Fruit fly (Drosophila melanogaster) whole organism, embryonic: ENCODE data around the gene CG45049.

Experiments
- B-H2 ChIP-seq: fragments of 200-800 bp; sonication (Bioruptor generic); optimal IDR thresholded peaks from 2 replicates; lab custom pipeline; 2018; ENCODE audit warnings: missing biosample characterization, mild to moderate bottlenecking, missing genetic modification characterization
- Blimp-1 ChIP-seq: fragments of 200-800 bp; sonication (Bioruptor generic); optimal IDR thresholded peaks from 3 replicates; lab custom pipeline; 2018; ENCODE audit warnings: missing biosample characterization, missing genetic modification characterization, mild to moderate bottlenecking, moderate library complexity, missing genetic modification reagents
- CG10321 ChIP-seq: fragments of 200-800 bp; sonication (Bioruptor generic); IDR thresholded peaks from 2 replicates; pipeline ENCODE4 v1.3.6; 2022; ENCODE audit warnings: missing biosample characterization, missing genetic modification characterization
- CG11456 ChIP-seq: fragments of 200-800 bp; sonication (Bioruptor generic); IDR thresholded peaks from 3 replicates; pipeline ENCODE4 v1.3.6; 2022; ENCODE audit warnings: missing biosample characterization, missing genetic modification characterization
- CG11696 ChIP-seq: fragments of 200-800 bp; sonication (Bioruptor generic); IDR thresholded peaks from 2 replicates; pipeline ENCODE4 v1.3.6; 2022; ENCODE audit warnings: missing biosample characterization, missing genetic modification characterization
- CG13123 ChIP-seq: fragments of 200-800 bp; sonication (Bioruptor generic); optimal IDR thresholded peaks from 2 replicates; lab custom pipeline; 2016; ENCODE audit warnings: missing biosample characterization, missing genetic modification characterization
- CG15479 ChIP-seq: fragments of 200-800 bp; sonication (Bioruptor generic); optimal IDR thresholded peaks from 3 replicates; lab custom pipeline; 2019; ENCODE audit warnings: missing biosample characterization, mild to moderate bottlenecking, missing genetic modification characterization, moderate library complexity
- CG15514 ChIP-seq: fragments of 200-800 bp; sonication (Bioruptor generic); optimal IDR thresholded peaks from 3 replicates; lab custom pipeline; 2017; ENCODE audit warnings: missing biosample characterization, missing genetic modification characterization, mild to moderate bottlenecking, moderate library complexity, missing genetic modification reagents
- CG17612 ChIP-seq: fragments of 200-800 bp; sonication (Bioruptor generic); IDR thresholded peaks from 2 replicates; pipeline ENCODE4 v1.3.6; 2022; ENCODE audit warnings: missing biosample characterization, missing genetic modification characterization
- CG18599 ChIP-seq: fragments of 200-800 bp; sonication (Bioruptor generic); optimal IDR thresholded peaks from 3 replicates; lab custom pipeline; 2017; ENCODE audit warnings: missing biosample characterization, missing genetic modification characterization, mild to moderate bottlenecking, moderate library complexity, missing genetic modification reagents
- CG2120 ChIP-seq: fragments of 200-800 bp; sonication (Bioruptor generic); optimal IDR thresholded peaks from 3 replicates; lab custom pipeline; 2016; ENCODE audit warnings: missing biosample characterization, missing genetic modification characterization
- CG31365 ChIP-seq: fragments of 200-800 bp; sonication (Bioruptor generic); optimal IDR thresholded peaks from 2 replicates; lab custom pipeline; 2018; ENCODE audit warnings: missing biosample characterization, mild to moderate bottlenecking, missing genetic modification characterization
- CG31388 ChIP-seq: fragments of 200-800 bp; sonication (Bioruptor generic); optimal IDR thresholded peaks from 2 replicates; lab custom pipeline; 2016; ENCODE audit warnings: missing biosample characterization, missing genetic modification characterization
- CG4282 ChIP-seq: fragments of 200-800 bp; sonication (Bioruptor generic); optimal IDR thresholded peaks from 2 replicates; lab custom pipeline; 2016; ENCODE audit warnings: missing biosample characterization, missing genetic modification characterization
- CG4424 ChIP-seq: fragments of 200-800 bp; sonication (Bioruptor generic); optimal IDR thresholded peaks from 3 replicates; lab custom pipeline; 2016; ENCODE audit warnings: missing biosample characterization, missing genetic modification characterization
- CG4820 ChIP-seq: fragments of 200-800 bp; sonication (Bioruptor generic); optimal IDR thresholded peaks from 3 replicates; lab custom pipeline; 2016; ENCODE audit warnings: missing biosample characterization, missing genetic modification characterization
- CG6175 ChIP-seq: fragments of 200-800 bp; sonication (Bioruptor generic); IDR thresholded peaks from 3 replicates; pipeline ENCODE4 v1.3.6; 2022; ENCODE audit warnings: missing biosample characterization, missing genetic modification characterization
- CG6272 ChIP-seq: fragments of 200-800 bp; sonication (Bioruptor generic); IDR thresholded peaks from 2 replicates; pipeline ENCODE4 v1.3.6; 2022; ENCODE audit warnings: missing biosample characterization, missing genetic modification characterization
- CG9876 ChIP-seq: fragments of 200-800 bp; sonication (Bioruptor generic); optimal IDR thresholded peaks from 2 replicates; lab custom pipeline; 2016; ENCODE audit warnings: missing biosample characterization, missing genetic modification characterization
- CHES-1-like ChIP-seq: fragments of 200-800 bp; sonication (Bioruptor generic); optimal IDR thresholded peaks from 2 replicates; lab custom pipeline; 2016; ENCODE audit warnings: missing biosample characterization, missing genetic modification characterization
- Dbx ChIP-seq: fragments of 200-800 bp; sonication (Bioruptor generic); IDR thresholded peaks from 3 replicates; pipeline ENCODE4 v1.3.6; 2022; ENCODE audit warnings: missing biosample characterization, missing genetic modification characterization
- Fer1 ChIP-seq: fragments of 200-800 bp; sonication (Bioruptor generic); optimal IDR thresholded peaks from 2 replicates; lab custom pipeline; 2017; ENCODE audit warnings: missing biosample characterization, mild to moderate bottlenecking, missing genetic modification characterization
- Gug ChIP-seq: fragments of 200-800 bp; sonication (Bioruptor generic); IDR thresholded peaks from 4 replicates; pipeline ENCODE4 v1.3.6; 2022; ENCODE audit warnings: missing biosample characterization, missing genetic modification characterization
- HmgZ ChIP-seq: fragments of 200-800 bp; sonication (Bioruptor generic); optimal IDR thresholded peaks from 2 replicates; lab custom pipeline; 2018; ENCODE audit warnings: missing biosample characterization, mild to moderate bottlenecking, missing genetic modification characterization
- Hr51 ChIP-seq, 2 experiments: fragments of 200-800 bp; sonication (Bioruptor generic); optimal IDR thresholded peaks; 2 replicates in 1 of 2; 3 replicates in 1 of 2; lab custom pipeline; 2016 to 2018; ENCODE audit warnings: missing biosample characterization in 2 of 2, missing genetic modification characterization in 2 of 2, mild to moderate bottlenecking in 1 of 2, moderate library complexity in 1 of 2
- Nf-YA ChIP-seq: fragments of 200-800 bp; sonication (Bioruptor generic); IDR thresholded peaks from 2 replicates; pipeline ENCODE4 v1.3.6; 2022; ENCODE audit warnings: missing biosample characterization, missing genetic modification characterization
- Optix ChIP-seq: fragments of 200-800 bp; sonication (Bioruptor generic); IDR thresholded peaks from 3 replicates; pipeline ENCODE4 v1.3.6; 2022; ENCODE audit warnings: missing biosample characterization, missing genetic modification characterization
- Ravus ChIP-seq: fragments of 200-800 bp; sonication (Bioruptor generic); IDR thresholded peaks from 2 replicates; pipeline ENCODE4 v1.3.6; 2022; ENCODE audit warnings: missing biosample characterization, missing genetic modification characterization
- Scr ChIP-seq: fragments of 200-800 bp; sonication (Bioruptor generic); IDR thresholded peaks from 2 replicates; pipeline ENCODE4 v1.3.6; 2022; ENCODE audit warnings: missing biosample characterization, missing genetic modification characterization; ENCODE audit not compliant: partially characterized antibody
- Sox100B ChIP-seq: fragments of 200-800 bp; sonication (Bioruptor generic); optimal IDR thresholded peaks from 3 replicates; lab custom pipeline; 2018; ENCODE audit warnings: missing biosample characterization, mild to moderate bottlenecking, missing genetic modification characterization
- Spps ChIP-seq: fragments of 200-800 bp; sonication (Bioruptor generic); optimal IDR thresholded peaks from 2 replicates; lab custom pipeline; 2018; ENCODE audit warnings: missing biosample characterization, mild to moderate bottlenecking, missing genetic modification characterization
- Ssrp ChIP-seq: fragments of 200-800 bp; sonication (Bioruptor generic); optimal IDR thresholded peaks from 2 replicates; lab custom pipeline; 2018; ENCODE audit warnings: missing biosample characterization, mild to moderate bottlenecking, missing genetic modification characterization, moderate library complexity
- bbx ChIP-seq: fragments of 200-800 bp; sonication (Bioruptor generic); IDR thresholded peaks from 2 replicates; pipeline ENCODE4 v1.3.6; 2022; ENCODE audit warnings: missing biosample characterization, missing genetic modification characterization; ENCODE audit not compliant: partially characterized antibody
- btn ChIP-seq: fragments of 200-800 bp; sonication (Bioruptor generic); optimal IDR thresholded peaks from 2 replicates; lab custom pipeline; 2016; ENCODE audit warnings: missing biosample characterization, missing genetic modification characterization
- caup ChIP-seq: fragments of 200-800 bp; sonication (Bioruptor generic); optimal IDR thresholded peaks from 3 replicates; lab custom pipeline; 2017; ENCODE audit warnings: missing biosample characterization, mild to moderate bottlenecking, missing genetic modification characterization, moderate library complexity; ENCODE audit not compliant: severe bottlenecking
- crc ChIP-seq: fragments of 200-800 bp; sonication (Bioruptor generic); optimal IDR thresholded peaks from 2 replicates; lab custom pipeline; 2016; ENCODE audit warnings: missing biosample characterization, missing genetic modification characterization
- dimm ChIP-seq: fragments of 200-800 bp; sonication (Bioruptor generic); IDR thresholded peaks from 2 replicates; pipeline ENCODE4 v1.3.6; 2022; ENCODE audit warnings: missing biosample characterization, missing genetic modification characterization
- eyg ChIP-seq: fragments of 200-800 bp; sonication (Bioruptor generic); optimal IDR thresholded peaks from 3 replicates; lab custom pipeline; 2016; ENCODE audit warnings: missing biosample characterization, missing genetic modification characterization
- gsb-n ChIP-seq: fragments of 200-800 bp; sonication (Bioruptor generic); optimal IDR thresholded peaks from 3 replicates; lab custom pipeline; 2018; ENCODE audit warnings: missing biosample characterization, mild to moderate bottlenecking, missing genetic modification characterization
- gt ChIP-seq: fragments of 200-800 bp; sonication (Bioruptor generic); IDR thresholded peaks from 2 replicates; pipeline ENCODE4 v1.3.6; 2022; ENCODE audit warnings: missing biosample characterization, missing genetic modification characterization
- hkb ChIP-seq, 2 experiments: fragments of 200-800 bp in 1 of 2; fragments of >200 bp in 1 of 2; sonication (Bioruptor generic) in 1 of 2; IDR thresholded peaks in 1 of 2; optimal IDR thresholded peaks in 1 of 2; 2 replicates each; pipeline versions ENCODE4 v1.3.6 to Lab custom; 2017 to 2022; ENCODE audit warnings: missing biosample characterization in 1 of 2, missing genetic modification characterization in 1 of 2
- kah ChIP-seq: fragments of 200-800 bp; sonication (Bioruptor generic); optimal IDR thresholded peaks from 2 replicates; lab custom pipeline; 2018; ENCODE audit warnings: missing biosample characterization, mild to moderate bottlenecking, missing genetic modification characterization
- odd ChIP-seq: fragments of 200-800 bp; sonication (Bioruptor generic); optimal IDR thresholded peaks from 2 replicates; lab custom pipeline; 2017; ENCODE audit warnings: missing biosample characterization, mild to moderate bottlenecking, missing genetic modification characterization
- p53 ChIP-seq: fragments of 200-800 bp; sonication (Bioruptor generic); optimal IDR thresholded peaks from 2 replicates; lab custom pipeline; 2016; ENCODE audit warnings: missing biosample characterization, missing genetic modification characterization
- sisA ChIP-seq: fragments of 200-800 bp; sonication (Bioruptor generic); IDR thresholded peaks from 2 replicates; pipeline ENCODE4 v1.3.6; 2022; ENCODE audit warnings: missing biosample characterization, missing genetic modification characterization
- sug ChIP-seq: fragments of 200-800 bp; optimal IDR thresholded peaks from 2 replicates; lab custom pipeline; 2019; ENCODE audit warnings: missing biosample characterization, mild to moderate bottlenecking, missing genetic modification characterization, moderate library complexity
- twi ChIP-seq: fragments of 200-800 bp; optimal IDR thresholded peaks from 2 replicates; lab custom pipeline; 2019; ENCODE audit warnings: missing biosample characterization, mild to moderate bottlenecking, missing genetic modification characterization, moderate library complexity
- vnd ChIP-seq: fragments of 200-800 bp; sonication (Bioruptor generic); IDR thresholded peaks from 3 replicates; pipeline ENCODE4 v1.3.6; 2022; ENCODE audit warnings: missing biosample characterization, missing genetic modification characterization; ENCODE audit not compliant: partially characterized antibody

Gene CG45049

dm6 chr3R:22753895-22754774 lies 27.4 kb downstream of the CG45049 start (continued):
- no peak for TF ChIP-seq vnd
- TF ChIP-seq CG10321 (GFP tag; lab: Robert Waterston, UW) = no peak
- peak; percentile 42 for TF ChIP-seq CG13123 (GFP tag; lab: Kevin White, UChicago)
- peak; percentile 24 for TF ChIP-seq Fer1 (GFP tag; lab: Kevin White, UChicago)
- TF ChIP-seq CG17612 = 0 out of 2 replicates have a peak, but pooled peaks have one; percentile 44
- peak; percentile 9 for TF ChIP-seq B-H2
- TF ChIP-seq hkb (optimal IDR thresholded peaks at IDR 0.05; lab: Kevin White, UChicago) = no peak
- peak; percentile 14; the same call in 1 of the 2 replicates for TF ChIP-seq hkb (GFP tag; IDR thresholded peaks at IDR 0.05; lab: Robert Waterston, UW)
- no peak for TF ChIP-seq dimm (GFP tag; lab: Robert Waterston, UW)
- TF ChIP-seq bbx (GFP tag; lab: Robert Waterston, UW) = peak; percentile 61
- TF ChIP-seq gsb-n (tag; lab: Kevin White, UChicago) = no peak
- TF ChIP-seq CG2120 (GFP tag; lab: Kevin White, UChicago) = peak; percentile 72
- TF ChIP-seq Nf-YA (GFP tag; lab: Robert Waterston, UW) = no peak
- peak; percentile 78 for TF ChIP-seq Dbx (GFP tag; lab: Robert Waterston, UW)
- peak; percentile 64 for TF ChIP-seq CG15514 (GFP tag; lab: Kevin White, UChicago)
- TF ChIP-seq btn (GFP tag; lab: Kevin White, UChicago) = no peak
- peak; percentile 63 for TF ChIP-seq CG4820 (GFP tag; lab: Kevin White, UChicago)
- peak; percentile 77 for TF ChIP-seq CG11456 (GFP tag; lab: Robert Waterston, UW)
- peak; percentile 58 for TF ChIP-seq CHES-1-like (GFP tag; lab: Kevin White, UChicago)
- peak; percentile 48 for TF ChIP-seq crc (GFP tag; lab: Kevin White, UChicago)
- TF ChIP-seq HmgZ (tag; lab: Kevin White, UChicago) = no peak
- TF ChIP-seq Optix (GFP tag; lab: Robert Waterston, UW) = peak; percentile 34; the same call in 1 of the 3 replicates
- peak; percentile 52; the same call in 1 of the 2 replicates for TF ChIP-seq CG6272
- peak; percentile 81 for TF ChIP-seq Sox100B (GFP tag; lab: Kevin White, UChicago)
- peak; percentile 58 for TF ChIP-seq Ssrp (tag; lab: Kevin White, UChicago)
- no peak for TF ChIP-seq CG4282 (GFP tag; lab: Kevin White, UChicago)
- TF ChIP-seq CG11696 (GFP tag; lab: Robert Waterston, UW) = no peak
- no peak for TF ChIP-seq Scr
- TF ChIP-seq Ravus (GFP tag; lab: Robert Waterston, UW) = no peak
- peak; percentile 19 for TF ChIP-seq twi
- TF ChIP-seq CG15479 (GFP tag; lab: Kevin White, UChicago) = no peak
- peak; percentile 79 for TF ChIP-seq Gug (GFP tag; lab: Robert Waterston, UW)
- peak; percentile 23 for TF ChIP-seq CG18599 (GFP tag; lab: Kevin White, UChicago)
- TF ChIP-seq eyg (GFP tag; lab: Kevin White, UChicago) = no peak
- no peak for TF ChIP-seq p53 (GFP tag; lab: Kevin White, UChicago)
- peak; percentile 64 for TF ChIP-seq CG4424
- TF ChIP-seq CG6175 (GFP tag; lab: Robert Waterston, UW) = peak; percentile 89
- no peak for TF ChIP-seq CG31388 (GFP tag; lab: Kevin White, UChicago)
- no peak for TF ChIP-seq CG31365 (tag; lab: Kevin White, UChicago)
- peak; percentile 9 for TF ChIP-seq caup
- TF ChIP-seq sug (tag; lab: Kevin White, UChicago) = peak; percentile 50
- TF ChIP-seq Blimp-1 (GFP tag; lab: Kevin White, UChicago) = peak; percentile 51
- no peak for TF ChIP-seq CG9876
- TF ChIP-seq odd (GFP tag; lab: Kevin White, UChicago) = peak; percentile 6
- TF ChIP-seq Spps = no peak
- peak in 1 of 2 experiments; percentile 80 for TF ChIP-seq Hr51 (GFP tag; optimal IDR thresholded peaks at IDR 0.05; lab: Kevin White, UChicago)
- peak; percentile 33 for TF ChIP-seq kah (GFP tag; lab: Kevin White, UChicago)
- TF ChIP-seq sisA (GFP tag; lab: Robert Waterston, UW) = peak; percentile 52; the same call in 1 of the 2 replicates
- no peak for TF ChIP-seq gt (GFP tag; lab: Robert Waterston, UW)
